Worm (Caenorhabditis elegans) whole organism, L4 larva: ENCODE data around the gene srh-19.

ENCODE experiments used
- Y75B8A.6 ChIP-seq: fragments of 200-800 bp; sonication (Bioruptor generic); IDR thresholded peaks from 2 replicates; pipeline ENCODE4 v1.3.6; 2022; ENCODE audit warnings: missing genetic modification reagents, missing genetic modification characterization, missing compliant biosample characterization
- ZK546.5 ChIP-seq, 2 experiments: sonication (generic microtip); optimal IDR thresholded peaks; 2 replicates each; lab custom pipeline; 2017; ENCODE audit warnings: missing biosample characterization in 2 of 2, missing genetic modification characterization in 2 of 2
- ama-1 ChIP-seq: fragments of 150-350 bp; optimal IDR thresholded peaks from 2 replicates; lab custom pipeline; 2014; ENCODE audit warnings: inconsistent platforms, mixed read lengths
- ceh-20 ChIP-seq: fragments of 200-800 bp; sonication (Bioruptor generic); IDR thresholded peaks from 2 replicates; pipeline ENCODE4 v1.3.6; 2022; ENCODE audit warnings: missing genetic modification reagents, missing genetic modification characterization, missing compliant biosample characterization
- fos-1 ChIP-seq: fragments of 150-350 bp; optimal IDR thresholded peaks from 2 replicates; lab custom pipeline; 2014; ENCODE audit warnings: missing biosample characterization, missing genetic modification characterization
- hlh-30 ChIP-seq: sonication (generic microtip); optimal IDR thresholded peaks from 2 replicates; lab custom pipeline; 2017; ENCODE audit warnings: antibody characterized with exemption, mild to moderate bottlenecking, missing genetic modification characterization, missing compliant biosample characterization; ENCODE audit not compliant: insufficient read depth
- jun-1 ChIP-seq: fragments of 150-350 bp; optimal IDR thresholded peaks from 2 replicates; lab custom pipeline; 2014; ENCODE audit warnings: missing biosample characterization, missing genetic modification reagents, missing genetic modification characterization
- lin-15B ChIP-seq: fragments of 150-350 bp; sonication (generic microtip); optimal IDR thresholded peaks from 3 replicates; lab custom pipeline; 2014; ENCODE audit warnings: missing biosample characterization, missing genetic modification characterization
- lsy-2 ChIP-seq, 2 experiments: fragments of 150-350 bp in 1 of 2; sonication (generic microtip) in 1 of 2; optimal IDR thresholded peaks; 2 replicates each; lab custom pipeline; 2014 to 2017; ENCODE audit warnings: missing biosample characterization in 2 of 2, missing genetic modification characterization in 2 of 2
- nhr-11 ChIP-seq: fragments of 150-350 bp; optimal IDR thresholded peaks from 2 replicates; lab custom pipeline; 2014; ENCODE audit warnings: missing biosample characterization, missing genetic modification characterization
- unc-62 ChIP-seq, 3 experiments: fragments of 150-350 bp in 1 of 3; sonication (generic microtip); optimal IDR thresholded peaks in 2 of 3; peaks in 1 of 3; 1 replicate in 1 of 3; 2 replicates in 2 of 3; lab custom pipeline; 2014 to 2017; ENCODE audit warnings: missing biosample characterization in 3 of 3, missing genetic modification characterization in 3 of 3, missing genetic modification reagents in 3 of 3, missing genotype in 1 of 3
- ztf-11 ChIP-seq: fragments of 150-350 bp; optimal IDR thresholded peaks from 2 replicates; lab custom pipeline; 2014; ENCODE audit warnings: missing biosample characterization, missing genetic modification characterization

DNA sequence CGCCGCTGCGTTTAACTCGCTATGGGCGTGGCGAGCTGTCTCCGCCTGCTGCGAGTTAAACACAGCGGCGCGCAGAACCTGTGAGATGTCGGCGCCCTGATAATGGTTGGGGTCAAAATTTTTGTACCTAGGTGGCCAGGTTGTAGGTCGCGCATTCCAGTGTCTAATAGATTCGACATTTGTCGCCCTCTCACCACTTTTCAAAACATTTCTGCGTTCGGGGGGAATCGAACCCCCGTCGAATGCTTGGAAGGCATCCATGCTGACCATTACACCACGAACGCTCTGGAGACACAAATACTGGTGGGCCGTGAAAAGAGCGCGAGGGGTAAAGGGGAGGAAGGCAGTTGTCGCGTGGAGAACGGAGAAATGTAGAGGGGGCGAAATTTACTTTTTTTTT, 33.6 kb upstream of the srh-19 start:
- TF ChIP-seq unc-62 (GFP tag; optimal IDR thresholded peaks at IDR 0.05 in 1 of 2; lab: Kevin White, UChicago), result peak in 1 of 2 experiments; percentile 47
- TF ChIP-seq unc-62 (tag; optimal IDR thresholded peaks at IDR 0.05; lab: Kevin White, UChicago), result no peak
- TF ChIP-seq nhr-11 (tag; lab: Kevin White, UChicago), result peak; percentile 35
- TF ChIP-seq fos-1 (tag; lab: Kevin White, UChicago), result no peak
- no peak for TF ChIP-seq ama-1
- TF ChIP-seq Y75B8A.6, result peak; percentile 75; the same call in 1 of the 2 replicates
- no peak for TF ChIP-seq ztf-11 (tag; lab: Kevin White, UChicago)
- TF ChIP-seq ceh-20, result peak; percentile 76; the same call in 1 of the 2 replicates
- peak; percentile 55 for TF ChIP-seq hlh-30 (tag; lab: Kevin White, UChicago)
- TF ChIP-seq lin-15B, result no peak
- no peak for TF ChIP-seq ZK546.5 (tag; optimal IDR thresholded peaks at IDR 0.05; lab: Kevin White, UChicago)
- peak; percentile 3 to 48 for TF ChIP-seq lsy-2 (tag; optimal IDR thresholded peaks at IDR 0.05; lab: Kevin White, UChicago)
- peak; percentile 34 for TF ChIP-seq jun-1 (tag; lab: Kevin White, UChicago)
